Worm (Caenorhabditis elegans): ENCODE results near the gene ceh-60.

ce11 chrX:6543665-6544064 lies 13.7 kb upstream of the ceh-60 start:
- TF ChIP-seq ztf-29 (GFP tag; IDR thresholded peaks at IDR 0.05) = no peak
- TF ChIP-seq flt-1 (GFP tag; IDR thresholded peaks at IDR 0.05) = no peak
- no peak for TF ChIP-seq ref-1 (GFP tag; conservative IDR thresholded peaks at IDR 0.05)
- TF ChIP-seq ztf-23 (GFP tag; IDR thresholded peaks at IDR 0.05) = no peak

All from whole organism, midembryonic.